Worm (Caenorhabditis elegans) whole organism, midembryonic: Measurements from ENCODE around the gene F02C12.2.

Experiments
- cog-1 ChIP-seq: sonication (generic microtip); optimal IDR thresholded peaks from 2 replicates; lab custom pipeline; 2016; ENCODE audit warnings: missing genetic modification characterization, missing compliant biosample characterization
- flt-1 ChIP-seq: fragments of 200-800 bp; sonication (Bioruptor generic); IDR thresholded peaks from 2 replicates; pipeline ENCODE4 v1.3.6; 2022; ENCODE audit warnings: missing genetic modification characterization, missing compliant biosample characterization
- med-1 ChIP-seq: sonication (generic microtip); optimal IDR thresholded peaks from 2 replicates; lab custom pipeline; 2017; ENCODE audit warnings: missing genetic modification characterization, mild to moderate bottlenecking, missing compliant biosample characterization, antibody characterized with exemption, missing genetic modification reagents; ENCODE audit not compliant: insufficient read depth
- ref-1 ChIP-seq: fragments of 200-800 bp; sonication (Bioruptor generic); conservative IDR thresholded peaks from 2 replicates; pipeline ENCODE4 v1.3.6; 2022; ENCODE audit warnings: missing genetic modification reagents, missing genetic modification characterization, missing compliant biosample characterization
- ztf-29 ChIP-seq: fragments of 200-800 bp; sonication (Bioruptor generic); IDR thresholded peaks from 2 replicates; pipeline ENCODE4 v1.3.6; 2022; ENCODE audit warnings: missing genetic modification reagents, missing genetic modification characterization, missing compliant biosample characterization

- TF ChIP-seq cog-1 (tag; lab: Kevin White, UChicago) (no peak), ref-1 (GFP tag; lab: Robert Waterston, UW) (no peak), flt-1 (no peak), med-1 (no peak), ztf-29 (no peak)
Measured at ce11 chrX:13352164-13352563, 47.0 kb downstream of the F02C12.2 start.
